Worm (Caenorhabditis elegans) whole organism, late embryonic: ENCODE measurements around the gene clec-41.
A peak's percentile ranks its signal among the peaks of the same experiment; 100 is the strongest.

Experiments used
- C08G9.2 ChIP-seq: sonication (generic microtip); optimal IDR thresholded peaks from 2 replicates; lab custom pipeline; 2016; ENCODE audit warnings: mild to moderate bottlenecking, missing genetic modification characterization, moderate library complexity, missing compliant biosample characterization
- T23F11.4 ChIP-seq: fragments of 200-800 bp; sonication (Bioruptor generic); optimal IDR thresholded peaks from 2 replicates; lab custom pipeline; 2018; ENCODE audit warnings: mild to moderate bottlenecking, missing genetic modification characterization, missing compliant biosample characterization
- ama-1 ChIP-seq: fragments of 150-350 bp; optimal IDR thresholded peaks from 2 replicates; lab custom pipeline; 2014
- ceh-14 ChIP-seq: sonication (generic microtip); optimal IDR thresholded peaks from 2 replicates; lab custom pipeline; 2016; ENCODE audit warnings: missing genotype, missing genetic modification characterization, missing compliant biosample characterization
- ceh-18 ChIP-seq: sonication (generic microtip); optimal IDR thresholded peaks from 2 replicates; lab custom pipeline; 2016; ENCODE audit warnings: missing genetic modification characterization, missing compliant biosample characterization
- ceh-19 ChIP-seq: fragments of 200-800 bp; sonication (Bioruptor generic); optimal IDR thresholded peaks from 2 replicates; lab custom pipeline; 2018; ENCODE audit warnings: mild to moderate bottlenecking, missing genetic modification characterization, missing compliant biosample characterization
- ceh-2 ChIP-seq: sonication (generic microtip); optimal IDR thresholded peaks from 2 replicates; lab custom pipeline; 2016; ENCODE audit warnings: missing genotype, missing genetic modification characterization, missing compliant biosample characterization
- ceh-22 ChIP-seq: sonication (generic microtip); optimal IDR thresholded peaks from 2 replicates; lab custom pipeline; 2017; ENCODE audit warnings: missing biosample characterization, missing genetic modification characterization
- ceh-30 ChIP-seq: fragments of 150-350 bp; optimal IDR thresholded peaks from 2 replicates; lab custom pipeline; 2014; ENCODE audit warnings: missing biosample characterization, missing genetic modification characterization
- ceh-31 ChIP-seq: sonication (generic microtip); optimal IDR thresholded peaks from 2 replicates; lab custom pipeline; 2016; ENCODE audit warnings: missing genetic modification characterization, missing compliant biosample characterization
- ceh-45 ChIP-seq: fragments of 200-800 bp; sonication (Bioruptor generic); IDR thresholded peaks from 2 replicates; pipeline ENCODE4 v1.3.6; 2022; ENCODE audit warnings: missing genetic modification reagents, missing genetic modification characterization, missing compliant biosample characterization
- ceh-48 ChIP-seq: sonication (generic microtip); optimal IDR thresholded peaks from 2 replicates; lab custom pipeline; 2016; ENCODE audit warnings: missing genetic modification characterization, inconsistent platforms, missing compliant biosample characterization
- ceh-9 ChIP-seq: sonication (generic microtip); optimal IDR thresholded peaks from 2 replicates; lab custom pipeline; 2016; ENCODE audit warnings: mild to moderate bottlenecking, missing genetic modification characterization, inconsistent platforms, missing compliant biosample characterization
- che-1 ChIP-seq: sonication (generic microtip); optimal IDR thresholded peaks from 2 replicates; lab custom pipeline; 2016; ENCODE audit warnings: mild to moderate bottlenecking, missing genetic modification characterization, missing compliant biosample characterization
- dve-1 ChIP-seq: sonication (generic microtip); optimal IDR thresholded peaks from 2 replicates; lab custom pipeline; 2017; ENCODE audit warnings: antibody characterized with exemption, mild to moderate bottlenecking, missing genetic modification characterization, missing compliant biosample characterization
- ets-4 ChIP-seq: sonication (generic microtip); optimal IDR thresholded peaks from 2 replicates; lab custom pipeline; 2016; ENCODE audit warnings: missing genetic modification characterization, missing compliant biosample characterization
- eyg-1 ChIP-seq: sonication (generic microtip); optimal IDR thresholded peaks from 2 replicates; lab custom pipeline; 2016; ENCODE audit warnings: missing genotype, missing genetic modification characterization, missing compliant biosample characterization
- fax-1 ChIP-seq: sonication (generic microtip); optimal IDR thresholded peaks from 2 replicates; lab custom pipeline; 2016; ENCODE audit warnings: missing genotype, missing genetic modification characterization, missing compliant biosample characterization
- gmeb-2 ChIP-seq: sonication (generic microtip); optimal IDR thresholded peaks from 2 replicates; lab custom pipeline; 2016; ENCODE audit warnings: missing genetic modification characterization, inconsistent platforms, missing compliant biosample characterization
- hlh-6 ChIP-seq: sonication (generic microtip); optimal IDR thresholded peaks from 2 replicates; lab custom pipeline; 2016; ENCODE audit warnings: missing genotype, missing genetic modification characterization, missing compliant biosample characterization
- lim-6 ChIP-seq: sonication (generic microtip); optimal IDR thresholded peaks from 2 replicates; lab custom pipeline; 2016; ENCODE audit warnings: missing genetic modification characterization, missing compliant biosample characterization
- madf-2 ChIP-seq: sonication (generic microtip); optimal IDR thresholded peaks from 2 replicates; lab custom pipeline; 2017; ENCODE audit warnings: missing genetic modification characterization, missing compliant biosample characterization
- nfya-1 ChIP-seq: sonication (generic microtip); optimal IDR thresholded peaks from 2 replicates; lab custom pipeline; 2017; ENCODE audit warnings: missing genetic modification characterization, mild to moderate bottlenecking, missing compliant biosample characterization, antibody characterized with exemption, moderate library complexity
- npax-4 ChIP-seq: sonication (generic microtip); optimal IDR thresholded peaks from 2 replicates; lab custom pipeline; 2016; ENCODE audit warnings: missing genetic modification characterization, missing compliant biosample characterization
- odd-2 ChIP-seq: sonication (generic microtip); optimal IDR thresholded peaks from 2 replicates; lab custom pipeline; 2017; ENCODE audit warnings: antibody characterized with exemption, mild to moderate bottlenecking, missing genetic modification characterization, missing compliant biosample characterization
- pat-9 ChIP-seq: fragments of 200-800 bp; sonication (Bioruptor generic); optimal IDR thresholded peaks from 2 replicates; lab custom pipeline; 2018; ENCODE audit warnings: mild to moderate bottlenecking, missing genetic modification characterization, moderate library complexity, missing compliant biosample characterization
- pha-2 ChIP-seq: sonication (generic microtip); optimal IDR thresholded peaks from 2 replicates; lab custom pipeline; 2017; ENCODE audit warnings: mild to moderate bottlenecking, missing genetic modification characterization, missing compliant biosample characterization
- ref-2 ChIP-seq: sonication (generic microtip); optimal IDR thresholded peaks from 2 replicates; lab custom pipeline; 2016; ENCODE audit warnings: missing genetic modification characterization, missing compliant biosample characterization
- rnt-1 ChIP-seq: sonication (generic microtip); optimal IDR thresholded peaks from 2 replicates; lab custom pipeline; 2016; ENCODE audit warnings: missing genetic modification characterization, missing compliant biosample characterization
- sdc-2 ChIP-seq: sonication (generic microtip); optimal IDR thresholded peaks from 2 replicates; lab custom pipeline; 2016; ENCODE audit warnings: missing genotype, missing genetic modification characterization, missing compliant biosample characterization
- sox-2 ChIP-seq: fragments of 200-800 bp; sonication (Bioruptor generic); IDR thresholded peaks from 2 replicates; pipeline ENCODE4 v1.3.6; 2022; ENCODE audit warnings: missing genetic modification reagents, missing genetic modification characterization, missing compliant biosample characterization
- sox-4 ChIP-seq: sonication (generic microtip); optimal IDR thresholded peaks from 2 replicates; lab custom pipeline; 2017; ENCODE audit warnings: mild to moderate bottlenecking, missing genetic modification characterization, inconsistent platforms, missing compliant biosample characterization
- tbx-2 ChIP-seq: sonication (generic microtip); optimal IDR thresholded peaks from 2 replicates; lab custom pipeline; 2016; ENCODE audit warnings: missing genetic modification characterization, missing compliant biosample characterization
- tbx-7 ChIP-seq: sonication (generic microtip); optimal IDR thresholded peaks from 2 replicates; lab custom pipeline; 2016; ENCODE audit warnings: missing genotype, missing genetic modification characterization, missing compliant biosample characterization
- unc-3 ChIP-seq, 2 experiments: fragments of 200-800 bp in 1 of 2; sonication (Bioruptor generic) in 1 of 2; sonication (generic microtip) in 1 of 2; conservative IDR thresholded peaks in 1 of 2; optimal IDR thresholded peaks in 1 of 2; 2 replicates each; pipeline versions ENCODE4 v1.3.6 to Lab custom; 2016 to 2022; ENCODE audit warnings: missing compliant biosample characterization in 2 of 2, missing genetic modification characterization in 2 of 2, missing genetic modification reagents in 1 of 2
- unc-42 ChIP-seq: sonication (generic microtip); optimal IDR thresholded peaks from 2 replicates; lab custom pipeline; 2016; ENCODE audit warnings: missing genotype, missing genetic modification characterization, missing compliant biosample characterization
- unc-55 ChIP-seq: sonication (generic microtip); optimal IDR thresholded peaks from 2 replicates; lab custom pipeline; 2017; ENCODE audit warnings: missing biosample characterization, missing genetic modification reagents, missing genetic modification characterization
- ztf-16 ChIP-seq: sonication (generic microtip); optimal IDR thresholded peaks from 2 replicates; lab custom pipeline; 2017; ENCODE audit warnings: missing genetic modification characterization, missing compliant biosample characterization

clec-41 gene

ce11 chrV:13129895-13130294, 8.0 kb downstream of the clec-41 start, which contains the start of gene eat-6:
eat-6 (minus strand) TSS chrV:13129995.
- TF ChIP-seq npax-4 (tag; lab: Kevin White, UChicago) = no peak
- no peak for TF ChIP-seq ztf-16
- no peak for TF ChIP-seq ref-2
- no peak for TF ChIP-seq ceh-30 (tag; lab: Kevin White, UChicago)
- TF ChIP-seq fax-1 (tag; lab: Kevin White, UChicago) = no peak
- no peak for TF ChIP-seq sox-4
- no peak for TF ChIP-seq dve-1
- no peak for TF ChIP-seq tbx-7 (tag; lab: Kevin White, UChicago)
- no peak for TF ChIP-seq T23F11.4 (GFP tag; lab: Kevin White, UChicago)
- no peak for TF ChIP-seq pha-2 (tag; lab: Kevin White, UChicago)
- TF ChIP-seq ceh-14 = no peak
- no peak for TF ChIP-seq nfya-1 (tag; lab: Kevin White, UChicago)
- no peak for TF ChIP-seq tbx-2 (tag; lab: Kevin White, UChicago)
- TF ChIP-seq pat-9 = no peak
- TF ChIP-seq rnt-1 (tag; lab: Kevin White, UChicago) = no peak
- TF ChIP-seq unc-3 (GFP tag; conservative IDR thresholded peaks at IDR 0.05; lab: Robert Waterston, UW) = no peak
- no peak for TF ChIP-seq unc-3 (tag; optimal IDR thresholded peaks at IDR 0.05; lab: Kevin White, UChicago)
- TF ChIP-seq, all 69 proteins: peak for 0

ce11 chrV:13121266-13121665, 16.6 kb downstream of the clec-41 start:
- no peak for TF ChIP-seq madf-2 (tag; lab: Kevin White, UChicago)
- no peak for TF ChIP-seq C08G9.2 (tag; lab: Kevin White, UChicago)
- TF ChIP-seq ceh-48 (tag; lab: Kevin White, UChicago) = no peak
- no peak for TF ChIP-seq sox-2 (GFP tag; lab: Robert Waterston, UW)
- no peak for TF ChIP-seq ets-4
- no peak for TF ChIP-seq ceh-22
- no peak for TF ChIP-seq eyg-1 (tag; lab: Kevin White, UChicago)
- TF ChIP-seq che-1 (tag; lab: Kevin White, UChicago) = no peak
- TF ChIP-seq ceh-9 (tag; lab: Kevin White, UChicago) = no peak
- TF ChIP-seq ceh-31 (tag; lab: Kevin White, UChicago) = no peak
- TF ChIP-seq lim-6 (tag; lab: Kevin White, UChicago) = no peak
- TF ChIP-seq sdc-2 = no peak
- TF ChIP-seq ceh-14 = no peak

- TF ChIP-seq ceh-31 (tag; lab: Kevin White, UChicago) (peak; percentile 12), ama-1 (lab: Kevin White, UChicago) (no peak), unc-55 (GFP tag; lab: Kevin White, UChicago) (peak; percentile 25)
Observed at ce11 chrV:13120097-13120496, 17.8 kb downstream of the clec-41 start, which contains the start of gene max-1. max-1 (minus strand) TSS chrV:13120220.

- TF ChIP-seq ceh-18 (tag; lab: Kevin White, UChicago) = no peak
- TF ChIP-seq ceh-2 (tag; lab: Kevin White, UChicago) = no peak
- no peak for TF ChIP-seq ama-1 (lab: Kevin White, UChicago)
- no peak for TF ChIP-seq ceh-45 (GFP tag; lab: Robert Waterston, UW)
- no peak for TF ChIP-seq odd-2
Observed at ce11 chrV:13116114-13116603, 21.7 kb downstream of the clec-41 start, which contains the start of gene acly-2. acly-2 (plus strand) TSS chrV:13116488.

ce11 chrV:13114552-13115237, 23.2 kb downstream of the clec-41 start:
- no peak for TF ChIP-seq gmeb-2 (tag; lab: Kevin White, UChicago)
- no peak for TF ChIP-seq ceh-19 (GFP tag; lab: Kevin White, UChicago)
- TF ChIP-seq unc-42 = peak; percentile 52
- TF ChIP-seq hlh-6 (tag; lab: Kevin White, UChicago) = no peak
